Worm (Caenorhabditis elegans) whole organism, L2 larva: ENCODE data around the gene trp-1.

ENCODE experiments used
- C34F6.9 ChIP-seq: fragments of 150-350 bp; optimal IDR thresholded peaks from 2 replicates; lab custom pipeline; 2014; ENCODE audit warnings: missing biosample characterization, missing genetic modification characterization
- R02D3.7 ChIP-seq: fragments of 150-350 bp; optimal IDR thresholded peaks from 2 replicates; lab custom pipeline; 2014; ENCODE audit warnings: missing biosample characterization, missing genetic modification characterization
- Y55F3AM.14 ChIP-seq: fragments of 200-800 bp; sonication (Bioruptor generic); optimal IDR thresholded peaks from 2 replicates; lab custom pipeline; 2018; ENCODE audit warnings: mild to moderate bottlenecking, missing genetic modification characterization, missing compliant biosample characterization
- ZK546.5 ChIP-seq: sonication (generic microtip); optimal IDR thresholded peaks from 2 replicates; lab custom pipeline; 2017; ENCODE audit warnings: missing biosample characterization, missing genetic modification characterization
- alr-1 ChIP-seq: fragments of 150-350 bp; optimal IDR thresholded peaks from 2 replicates; lab custom pipeline; 2014; ENCODE audit warnings: missing biosample characterization, missing genetic modification characterization
- blmp-1 ChIP-seq: sonication (generic microtip); optimal IDR thresholded peaks from 2 replicates; lab custom pipeline; 2017; ENCODE audit warnings: missing genetic modification characterization, mild to moderate bottlenecking, missing compliant biosample characterization, antibody characterized with exemption, moderate library complexity; ENCODE audit not compliant: insufficient read depth
- ceh-16 ChIP-seq: fragments of 150-350 bp; optimal IDR thresholded peaks from 2 replicates; lab custom pipeline; 2014; ENCODE audit warnings: missing biosample characterization, missing genetic modification characterization
- dmd-4 ChIP-seq: sonication (generic microtip); optimal IDR thresholded peaks from 2 replicates; lab custom pipeline; 2017; ENCODE audit warnings: missing biosample characterization, missing genetic modification characterization
- egl-27 ChIP-seq: sonication (generic microtip); optimal IDR thresholded peaks from 3 replicates; lab custom pipeline; 2017; ENCODE audit warnings: missing biosample characterization, missing genetic modification reagents, missing genetic modification characterization
- elt-1 ChIP-seq: fragments of 150-350 bp; optimal IDR thresholded peaks from 2 replicates; lab custom pipeline; 2014; ENCODE audit warnings: missing biosample characterization, missing genetic modification characterization
- elt-3 ChIP-seq: sonication (generic microtip); optimal IDR thresholded peaks from 2 replicates; lab custom pipeline; 2017; ENCODE audit warnings: missing biosample characterization, missing genetic modification characterization
- gmeb-1 ChIP-seq: fragments of 150-350 bp; optimal IDR thresholded peaks from 2 replicates; lab custom pipeline; 2014; ENCODE audit warnings: missing biosample characterization, missing genetic modification characterization
- lin-39 ChIP-seq: fragments of 150-350 bp; optimal IDR thresholded peaks from 2 replicates; lab custom pipeline; 2014; ENCODE audit warnings: missing biosample characterization, missing genetic modification reagents, missing genetic modification characterization
- mbf-1 ChIP-seq: sonication (generic microtip); optimal IDR thresholded peaks from 2 replicates; lab custom pipeline; 2017; ENCODE audit warnings: missing biosample characterization, missing genetic modification characterization
- mdl-1 ChIP-seq, 2 experiments: fragments of 150-350 bp in 1 of 2; sonication (generic microtip) in 1 of 2; optimal IDR thresholded peaks; 2 replicates each; lab custom pipeline; 2017; ENCODE audit warnings: missing biosample characterization in 2 of 2, missing genetic modification characterization in 2 of 2
- nhr-10 ChIP-seq: sonication (generic microtip); optimal IDR thresholded peaks from 2 replicates; lab custom pipeline; 2017; ENCODE audit warnings: missing biosample characterization, missing genetic modification characterization
- nhr-11 ChIP-seq: fragments of 150-350 bp; optimal IDR thresholded peaks from 2 replicates; lab custom pipeline; 2014; ENCODE audit warnings: missing biosample characterization, missing genetic modification characterization
- nhr-12 ChIP-seq: fragments of 150-350 bp; optimal IDR thresholded peaks from 2 replicates; lab custom pipeline; 2014; ENCODE audit warnings: missing biosample characterization, missing genetic modification characterization
- nhr-21 ChIP-seq: fragments of 150-350 bp; optimal IDR thresholded peaks from 2 replicates; lab custom pipeline; 2014; ENCODE audit warnings: missing biosample characterization, missing genetic modification characterization
- nhr-237 ChIP-seq: fragments of 150-350 bp; optimal IDR thresholded peaks from 2 replicates; lab custom pipeline; 2014; ENCODE audit warnings: missing biosample characterization, missing genetic modification characterization
- nhr-25 ChIP-seq: fragments of 150-350 bp; sonication (generic microtip); optimal IDR thresholded peaks from 3 replicates; lab custom pipeline; 2014; ENCODE audit warnings: missing biosample characterization, missing genetic modification characterization
- nhr-6 ChIP-seq: fragments of 150-350 bp; optimal IDR thresholded peaks from 2 replicates; lab custom pipeline; 2014; ENCODE audit warnings: missing biosample characterization, missing genetic modification characterization
- nhr-77 ChIP-seq: fragments of 150-350 bp; optimal IDR thresholded peaks from 2 replicates; lab custom pipeline; 2014; ENCODE audit warnings: missing biosample characterization, missing genetic modification characterization
- skn-1 ChIP-seq: sonication (generic microtip); optimal IDR thresholded peaks from 2 replicates; lab custom pipeline; 2017; ENCODE audit warnings: missing biosample characterization, missing genetic modification characterization
- sma-9 ChIP-seq, 2 experiments: fragments of 150-350 bp in 1 of 2; sonication (generic microtip) in 1 of 2; optimal IDR thresholded peaks; 2 replicates each; lab custom pipeline; 2014 to 2016; ENCODE audit warnings: missing genetic modification characterization in 2 of 2, mild to moderate bottlenecking in 1 of 2, missing biosample characterization in 1 of 2, missing compliant biosample characterization in 1 of 2, missing genetic modification reagents in 1 of 2, moderate library complexity in 1 of 2
- snpc-4 ChIP-seq: fragments of 150-350 bp; optimal IDR thresholded peaks from 2 replicates; lab custom pipeline; 2014; ENCODE audit warnings: missing biosample characterization, missing genetic modification characterization
- unc-39 ChIP-seq: fragments of 150-350 bp; optimal IDR thresholded peaks from 2 replicates; lab custom pipeline; 2014; ENCODE audit warnings: missing biosample characterization, missing genetic modification characterization
- unc-55 ChIP-seq: fragments of 150-350 bp; sonication (generic microtip); optimal IDR thresholded peaks from 3 replicates; lab custom pipeline; 2014; ENCODE audit warnings: missing biosample characterization, missing genetic modification reagents, missing genetic modification characterization
- unc-62 ChIP-seq: fragments of 150-350 bp; optimal IDR thresholded peaks from 2 replicates; lab custom pipeline; 2014; ENCODE audit warnings: missing biosample characterization, missing genetic modification reagents, missing genetic modification characterization
- zag-1 ChIP-seq: fragments of 150-350 bp; optimal IDR thresholded peaks from 2 replicates; lab custom pipeline; 2014; ENCODE audit warnings: missing biosample characterization, missing genetic modification characterization
- ztf-11 ChIP-seq: sonication (generic microtip); optimal IDR thresholded peaks from 2 replicates; lab custom pipeline; 2017; ENCODE audit warnings: missing biosample characterization, missing genetic modification characterization
- ztf-4 ChIP-seq: fragments of 150-350 bp; optimal IDR thresholded peaks from 2 replicates; lab custom pipeline; 2014; ENCODE audit warnings: missing biosample characterization, missing genetic modification characterization

The trp-1 gene

DNA sequence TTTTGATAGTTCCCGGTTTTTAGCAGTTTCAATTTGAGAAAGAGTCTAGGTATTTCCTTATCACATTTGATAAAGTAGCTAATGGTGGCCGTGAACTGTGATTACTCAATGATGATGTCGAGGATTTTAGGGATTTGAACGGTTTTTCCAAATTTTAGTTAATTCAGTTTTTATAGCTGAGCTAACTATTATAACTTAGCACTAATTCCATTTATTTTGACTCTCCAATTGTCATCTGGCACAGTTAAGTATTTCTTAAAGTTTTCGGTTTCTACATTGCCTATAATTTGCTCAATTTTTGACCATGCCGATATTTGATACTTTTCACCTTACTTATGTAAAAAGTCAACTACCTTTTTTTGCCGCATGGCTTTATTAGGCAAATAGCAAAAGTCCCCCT, 38.4 kb downstream of the trp-1 start:
- TF ChIP-seq dmd-4 (tag; lab: Kevin White, UChicago): no peak
- TF ChIP-seq nhr-10 (tag; lab: Kevin White, UChicago): no peak
- TF ChIP-seq nhr-77 (tag; lab: Kevin White, UChicago): no peak
- TF ChIP-seq snpc-4 (tag; lab: Kevin White, UChicago): no peak

DNA sequence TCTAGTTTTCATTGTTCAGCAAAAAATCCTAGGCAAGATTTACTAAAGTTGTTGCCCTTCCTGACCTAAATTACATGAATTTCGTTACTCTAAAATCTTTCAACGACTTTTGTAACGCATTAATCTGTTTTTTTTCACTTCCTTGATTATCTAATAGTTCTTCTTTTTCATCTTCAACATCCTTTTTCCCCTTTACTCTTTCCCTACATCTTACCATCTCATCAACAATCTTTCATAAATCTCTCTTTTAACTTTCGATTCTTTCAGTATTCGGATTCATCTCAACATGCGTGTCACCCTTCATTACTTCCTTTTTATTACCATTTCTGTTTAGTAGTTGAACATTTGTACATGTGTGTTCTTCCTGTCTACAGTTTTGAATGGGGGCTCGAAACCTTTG, 38.9 kb downstream of the trp-1 start:
- TF ChIP-seq Y55F3AM.14 (no peak), blmp-1 (tag; lab: Kevin White, UChicago) (peak; percentile 68), elt-1 (peak; percentile 35)

DNA sequence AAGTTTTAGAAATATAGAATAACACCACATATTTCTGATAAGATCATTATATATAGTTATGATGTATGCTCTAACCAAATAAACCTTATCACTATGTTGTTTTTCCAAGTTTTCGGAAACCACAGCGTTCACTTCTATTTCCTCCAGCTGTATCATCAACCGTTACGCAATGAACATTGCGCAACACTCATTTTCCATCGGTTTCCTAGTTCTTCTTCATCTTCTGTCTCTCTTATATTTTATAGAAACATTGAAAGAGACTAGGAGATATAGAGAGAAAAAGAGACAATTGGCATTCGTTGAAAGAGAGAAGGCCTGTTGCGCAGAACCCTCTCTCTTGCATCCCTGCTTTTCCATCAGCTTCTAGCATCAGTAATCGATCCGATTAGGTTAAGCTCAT, 39.4 kb downstream of the trp-1 start:
- TF ChIP-seq nhr-25 (tag; lab: Kevin White, UChicago) (no peak), nhr-21 (tag; lab: Kevin White, UChicago) (peak; percentile 34), unc-55 (GFP tag; lab: Kevin White, UChicago) (no peak), egl-27 (peak; percentile 15)

DNA sequence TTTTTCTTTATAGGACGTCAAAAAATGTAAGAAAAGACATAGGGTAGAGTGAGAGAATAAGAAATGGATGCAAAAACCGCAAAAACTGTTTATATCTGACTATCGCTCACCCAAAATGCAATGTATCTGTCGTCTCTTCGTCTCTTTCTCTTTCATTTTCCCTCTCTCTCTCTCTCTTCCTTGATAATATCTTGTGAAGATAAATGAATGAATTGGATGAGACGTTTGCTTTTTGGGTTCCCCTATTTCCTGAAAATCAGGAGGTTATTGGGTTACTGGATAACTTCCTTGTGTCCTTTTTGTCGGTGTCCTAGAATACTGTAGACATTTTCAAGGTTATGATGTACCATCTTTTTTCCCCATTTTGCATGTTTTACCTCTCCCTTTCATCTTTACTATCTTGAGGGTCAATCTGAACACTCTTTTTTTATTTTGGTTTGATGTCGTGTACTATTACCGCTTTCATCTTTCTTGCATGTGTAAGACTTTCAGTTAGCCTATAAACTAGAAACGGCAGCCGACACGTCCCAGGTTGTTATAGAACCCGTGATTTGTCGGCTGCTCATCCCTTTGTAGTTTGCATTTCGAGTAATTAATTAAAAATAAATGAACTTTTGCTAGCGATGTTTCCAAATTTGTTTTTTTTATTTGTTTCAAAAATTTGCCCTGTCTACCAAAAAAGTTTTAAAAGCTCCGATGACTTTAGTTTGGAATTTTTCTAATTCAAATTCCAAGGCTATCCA, 40.6 kb downstream of the trp-1 start:
- TF ChIP-seq sma-9 (GFP tag; optimal IDR thresholded peaks at IDR 0.05; lab: Kevin White, UChicago) (no peak), sma-9 (tag; optimal IDR thresholded peaks at IDR 0.05; lab: Kevin White, UChicago) (no peak), snpc-4 (tag; lab: Kevin White, UChicago) (peak; percentile 84), ceh-16 (tag; lab: Kevin White, UChicago) (peak; percentile 32), egl-27 (peak; percentile 34), zag-1 (no peak), nhr-25 (tag; lab: Kevin White, UChicago) (peak; percentile 47)

DNA sequence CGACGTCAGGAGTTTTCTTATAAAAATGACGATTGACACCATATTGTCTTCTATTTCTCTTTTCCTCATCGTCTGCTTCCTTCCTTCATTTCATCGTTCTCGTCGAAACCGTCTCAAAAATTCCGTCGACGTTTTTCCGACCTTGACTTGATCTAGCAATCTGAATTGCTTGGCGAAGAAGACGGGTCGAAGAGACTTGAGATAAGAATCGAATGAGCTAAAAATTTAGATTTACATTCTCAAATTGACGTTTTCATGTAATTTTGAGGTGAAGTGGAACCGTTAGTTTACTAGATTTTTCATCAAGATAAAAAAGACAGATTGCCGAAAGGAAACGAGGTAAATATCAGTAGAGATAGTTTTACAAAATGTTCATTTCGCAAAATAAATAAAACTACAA, 42.6 kb downstream of the trp-1 start:
- TF ChIP-seq C34F6.9: no peak
- peak; percentile 2 for TF ChIP-seq nhr-6 (tag; lab: Kevin White, UChicago)
- TF ChIP-seq lin-39 (tag; lab: Kevin White, UChicago): no peak
- no peak for TF ChIP-seq unc-62 (GFP tag; lab: Kevin White, UChicago)
- TF ChIP-seq nhr-11 (tag; lab: Kevin White, UChicago): no peak
- TF ChIP-seq egl-27: peak; percentile 22
- TF ChIP-seq ceh-16 (tag; lab: Kevin White, UChicago): peak; percentile 71
- TF ChIP-seq skn-1: no peak
- peak; percentile 74 for TF ChIP-seq nhr-25 (tag; lab: Kevin White, UChicago)
- peak; percentile 7 for TF ChIP-seq sma-9 (GFP tag; optimal IDR thresholded peaks at IDR 0.05; lab: Kevin White, UChicago)
- TF ChIP-seq sma-9 (tag; optimal IDR thresholded peaks at IDR 0.05; lab: Kevin White, UChicago): no peak
- no peak for TF ChIP-seq gmeb-1
- no peak for TF ChIP-seq unc-55 (GFP tag; lab: Kevin White, UChicago)
- no peak for TF ChIP-seq ztf-4 (tag; lab: Kevin White, UChicago)
- TF ChIP-seq ztf-11 (tag; lab: Kevin White, UChicago): no peak

DNA sequence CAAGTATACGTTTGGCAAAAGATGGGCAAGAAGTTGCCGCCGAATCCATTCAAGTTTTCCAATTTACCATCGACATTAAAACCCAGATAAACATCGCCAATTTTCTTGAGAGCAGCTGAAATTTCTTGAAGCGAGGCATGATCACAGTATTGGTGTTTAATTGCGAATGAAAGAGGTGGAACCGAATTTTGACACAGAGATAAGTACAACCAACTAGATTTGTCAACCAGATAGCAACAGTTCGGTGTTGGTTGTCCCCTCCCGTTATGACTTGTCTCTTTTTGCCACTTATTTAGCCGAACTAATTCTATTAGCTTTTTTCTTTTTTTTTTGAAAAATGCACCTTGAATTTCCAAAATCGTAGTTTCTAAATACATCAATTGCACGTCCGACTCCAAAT, 43.5 kb downstream of the trp-1 start:
- no peak for TF ChIP-seq nhr-237 (tag; lab: Kevin White, UChicago)
- no peak for TF ChIP-seq mbf-1
- TF ChIP-seq unc-39: no peak
- TF ChIP-seq R02D3.7 (tag; lab: Kevin White, UChicago): no peak
- TF ChIP-seq alr-1 (tag; lab: Kevin White, UChicago): no peak
- TF ChIP-seq mdl-1 (tag; optimal IDR thresholded peaks at IDR 0.05; lab: Kevin White, UChicago): no peak
- no peak for TF ChIP-seq nhr-12 (tag; lab: Kevin White, UChicago)
- no peak for TF ChIP-seq elt-1
- no peak for TF ChIP-seq gmeb-1
- no peak for TF ChIP-seq ZK546.5 (tag; lab: Kevin White, UChicago)
- no peak for TF ChIP-seq nhr-25 (tag; lab: Kevin White, UChicago)
- TF ChIP-seq ztf-11 (tag; lab: Kevin White, UChicago): no peak
- TF ChIP-seq elt-3 (tag; lab: Kevin White, UChicago): no peak
- TF ChIP-seq, all 48 proteins: peak for 0
